Fruit fly (Drosophila melanogaster) S2 (cell line): ENCODE results near the gene dimm.

ENCODE experiments used
- CG8478 ChIP-seq: fragments of >200 bp; optimal IDR thresholded peaks from 2 replicates; lab custom pipeline; 2018
- CTCF ChIP-seq, 2 experiments: fragments of >200 bp; optimal IDR thresholded peaks; 2 replicates each; lab custom pipeline; 2018

DNA sequence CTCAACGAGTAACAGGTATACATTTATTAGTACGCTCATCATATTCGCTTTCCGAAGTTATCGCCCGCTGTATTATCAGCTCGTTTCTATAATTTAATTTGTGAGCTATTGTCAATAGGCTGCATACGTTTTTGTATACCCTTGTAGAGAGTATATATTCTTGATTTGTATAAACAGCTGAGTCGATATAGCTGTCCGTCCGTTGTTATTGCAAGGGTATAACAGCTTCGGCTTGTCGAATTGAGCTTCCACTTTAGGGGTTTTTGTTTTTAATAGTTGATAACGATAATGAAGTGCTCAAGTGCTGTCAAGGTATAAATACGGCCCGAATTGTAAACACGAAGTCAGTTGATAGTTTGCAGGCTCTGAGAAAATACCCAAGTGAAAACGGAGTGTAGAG, 39.3 kb downstream of the dimm start, which contains the start of gene CG8665:
- TF ChIP-seq CTCF (optimal IDR thresholded peaks at IDR 0.05; lab: Kevin White, UChicago) (no peak), CG8478 (lab: Kevin White, UChicago) (no peak)
